Worm (Caenorhabditis elegans) whole organism, midembryonic: ENCODE measurements around the gene F19G12.3.
"Not testable (repeated sequence)": the region's sequence is repeated elsewhere in the genome, so short reads cannot be mapped to it uniquely, and the experiment has no call there.

Experiments
- T22C8.4 ChIP-seq: fragments of 200-800 bp; sonication (Bioruptor generic); IDR thresholded peaks from 2 replicates; pipeline ENCODE4 v1.3.6; 2022; ENCODE audit warnings: missing genetic modification characterization, missing compliant biosample characterization
- cog-1 ChIP-seq: sonication (generic microtip); optimal IDR thresholded peaks from 2 replicates; lab custom pipeline; 2016; ENCODE audit warnings: missing genetic modification characterization, missing compliant biosample characterization
- flt-1 ChIP-seq: fragments of 200-800 bp; sonication (Bioruptor generic); IDR thresholded peaks from 2 replicates; pipeline ENCODE4 v1.3.6; 2022; ENCODE audit warnings: missing genetic modification characterization, missing compliant biosample characterization
- klf-2 ChIP-seq: fragments of 200-800 bp; sonication (Bioruptor generic); conservative IDR thresholded peaks from 2 replicates; pipeline ENCODE4 v1.3.6; 2022; ENCODE audit warnings: missing genetic modification reagents, missing genetic modification characterization, missing compliant biosample characterization
- med-1 ChIP-seq: sonication (generic microtip); optimal IDR thresholded peaks from 2 replicates; lab custom pipeline; 2017; ENCODE audit warnings: missing genetic modification characterization, mild to moderate bottlenecking, missing compliant biosample characterization, antibody characterized with exemption, missing genetic modification reagents; ENCODE audit not compliant: insufficient read depth
- ref-1 ChIP-seq: fragments of 200-800 bp; sonication (Bioruptor generic); conservative IDR thresholded peaks from 2 replicates; pipeline ENCODE4 v1.3.6; 2022; ENCODE audit warnings: missing genetic modification reagents, missing genetic modification characterization, missing compliant biosample characterization
- tab-1 ChIP-seq: fragments of 200-800 bp; sonication (Bioruptor generic); IDR thresholded peaks from 2 replicates; pipeline ENCODE4 v1.3.6; 2022; ENCODE audit warnings: missing genetic modification characterization, missing compliant biosample characterization
- ztf-23 ChIP-seq: fragments of 200-800 bp; sonication (Bioruptor generic); IDR thresholded peaks from 2 replicates; pipeline ENCODE4 v1.3.6; 2022; ENCODE audit warnings: missing genetic modification reagents, missing genetic modification characterization, missing compliant biosample characterization
- ztf-29 ChIP-seq: fragments of 200-800 bp; sonication (Bioruptor generic); IDR thresholded peaks from 2 replicates; pipeline ENCODE4 v1.3.6; 2022; ENCODE audit warnings: missing genetic modification reagents, missing genetic modification characterization, missing compliant biosample characterization

The F19G12.3 gene

DNA sequence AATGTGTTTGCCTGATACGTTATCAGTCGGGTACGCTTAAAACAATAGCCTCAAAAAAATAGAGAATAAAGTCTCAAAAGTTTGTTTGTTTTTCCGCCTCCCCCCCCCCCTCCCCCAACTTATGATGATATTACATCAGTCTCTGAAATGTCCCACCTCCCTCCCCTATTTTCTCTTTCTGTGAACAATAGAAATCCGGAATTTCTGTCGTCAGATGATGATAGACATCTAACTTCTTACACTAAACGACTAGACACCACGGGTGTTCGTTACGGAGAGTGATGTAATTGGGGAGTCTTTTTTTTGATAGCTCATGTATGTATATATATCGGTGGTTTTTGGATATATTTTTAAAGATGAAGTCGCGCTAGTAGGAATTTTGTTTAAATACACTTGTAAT, 30.2 kb upstream of the F19G12.3 start:
- no peak for TF ChIP-seq ztf-23 (GFP tag; lab: Robert Waterston, UW)
- TF ChIP-seq tab-1 (GFP tag; lab: Robert Waterston, UW), result no peak
- TF ChIP-seq ztf-29 (GFP tag; lab: Robert Waterston, UW), result no peak
- TF ChIP-seq flt-1 (GFP tag; lab: Robert Waterston, UW), result no peak
- no peak for TF ChIP-seq cog-1 (tag; lab: Kevin White, UChicago)
- TF ChIP-seq ref-1 (GFP tag; lab: Robert Waterston, UW), result no peak
- TF ChIP-seq klf-2 (GFP tag; lab: Robert Waterston, UW), result no peak
- TF ChIP-seq T22C8.4 (GFP tag; lab: Robert Waterston, UW), result no peak
- no peak for TF ChIP-seq med-1 (GFP tag; lab: Kevin White, UChicago)

DNA sequence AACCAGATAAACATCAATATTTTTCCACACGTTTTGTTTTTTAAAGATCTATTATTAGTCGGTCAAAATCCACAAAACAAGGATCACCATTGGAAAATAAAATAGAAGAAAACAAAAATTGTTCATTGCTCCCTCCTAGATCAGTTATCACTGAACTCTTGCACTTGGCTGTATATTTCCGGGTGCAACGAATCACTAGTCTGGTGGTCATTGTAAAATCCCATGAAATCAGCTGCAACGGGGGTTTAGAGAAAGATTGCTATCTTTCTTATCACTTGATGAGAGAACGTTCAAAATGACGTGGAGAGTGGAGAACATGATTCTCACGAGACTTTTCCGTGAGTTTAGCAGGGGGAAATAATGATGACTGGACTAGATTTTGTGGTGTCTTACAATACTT, 28.8 kb upstream of the F19G12.3 start:
- TF ChIP-seq med-1 (GFP tag; lab: Kevin White, UChicago) (no peak), flt-1 (GFP tag; lab: Robert Waterston, UW) (no peak), cog-1 (tag; lab: Kevin White, UChicago) (no peak), ref-1 (GFP tag; lab: Robert Waterston, UW) (no peak), tab-1 (GFP tag; lab: Robert Waterston, UW) (no peak), klf-2 (GFP tag; lab: Robert Waterston, UW) (no peak), T22C8.4 (GFP tag; lab: Robert Waterston, UW) (no peak), ztf-23 (GFP tag; lab: Robert Waterston, UW) (no peak), ztf-29 (GFP tag; lab: Robert Waterston, UW) (no peak)

DNA sequence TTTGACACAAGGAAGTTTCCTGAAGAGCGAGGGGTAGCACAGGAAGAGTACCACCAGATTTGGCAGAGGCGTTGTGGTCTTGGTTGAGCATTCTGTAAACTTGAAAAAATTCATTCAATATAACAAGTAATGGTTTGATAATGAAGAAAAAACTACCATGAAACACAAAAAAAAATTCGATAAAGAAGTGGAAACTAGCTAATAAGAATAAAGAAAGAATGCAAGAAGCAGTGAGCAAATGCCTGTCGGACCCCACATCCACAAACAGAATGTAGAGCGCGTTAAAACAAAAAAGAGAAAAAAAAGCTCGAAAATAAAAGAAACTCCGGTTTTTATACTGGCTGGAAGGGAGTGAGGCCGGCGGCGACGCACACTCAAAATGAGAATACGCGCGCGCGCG, 27.1 kb upstream of the F19G12.3 start, which contains the start of gene H39E20.1:
H39E20.1 (minus strand) TSS at position 101 of the 400 bp plus-strand sequence.
- TF ChIP-seq ztf-23 (GFP tag; lab: Robert Waterston, UW) (no peak), ztf-29 (GFP tag; lab: Robert Waterston, UW) (no peak), T22C8.4 (GFP tag; lab: Robert Waterston, UW) (no peak), ref-1 (GFP tag; lab: Robert Waterston, UW) (no peak)

DNA sequence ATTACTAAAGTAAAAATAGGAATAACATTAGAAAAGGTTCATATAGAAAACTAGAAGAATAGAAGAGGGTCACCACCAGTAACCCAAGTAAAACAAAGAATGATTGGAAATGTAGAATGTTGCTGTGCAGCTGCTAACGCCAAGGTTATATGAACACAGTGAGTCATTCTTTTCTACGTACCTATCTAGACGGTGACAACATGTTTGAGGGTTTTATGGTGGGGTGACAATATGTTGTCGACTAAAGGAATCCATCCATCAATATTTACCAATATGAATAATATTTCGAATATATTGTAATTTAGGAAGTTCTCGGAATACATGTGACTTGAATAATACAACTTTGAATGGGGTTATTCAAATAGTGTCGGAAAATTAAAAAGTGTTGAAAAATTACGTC, 23.4 kb upstream of the F19G12.3 start, which contains the start of gene ZK402.5:
ZK402.5 (minus strand) TSS at position 101 of the 400 bp plus-strand sequence.
- TF ChIP-seq klf-2 (GFP tag; lab: Robert Waterston, UW) (no peak), ref-1 (GFP tag; lab: Robert Waterston, UW) (no peak)

DNA sequence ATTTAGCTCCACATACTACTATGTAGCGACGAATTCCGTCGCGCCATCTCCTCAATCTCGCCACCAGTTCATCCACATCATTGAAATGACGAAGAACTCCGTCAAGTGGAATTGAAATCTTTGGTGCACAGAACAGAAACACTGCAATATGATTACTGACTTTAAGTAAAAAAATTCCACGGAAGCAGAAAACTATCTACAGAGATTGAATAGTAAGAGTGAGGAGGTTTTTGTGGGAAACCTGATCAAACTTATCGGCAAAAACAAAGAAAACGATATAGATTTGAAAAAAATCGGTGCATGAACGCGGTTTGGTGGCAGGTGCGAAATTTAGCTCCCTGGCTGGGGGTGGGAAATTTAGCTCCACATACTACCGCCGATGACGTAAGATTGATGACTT, 21.2 kb upstream of the F19G12.3 start, which contains the start of gene ZK402.2:
ZK402.2 (plus strand) TSS at position 301 of the 400 bp plus-strand sequence.
- not testable (repeated sequence) for TF ChIP-seq cog-1 (tag; lab: Kevin White, UChicago); ztf-23 (GFP tag; lab: Robert Waterston, UW); flt-1 (GFP tag; lab: Robert Waterston, UW)

- not testable (repeated sequence) for TF ChIP-seq ref-1 (GFP tag; lab: Robert Waterston, UW); med-1 (GFP tag; lab: Kevin White, UChicago); klf-2 (GFP tag; lab: Robert Waterston, UW)
These were observed 20.6 kb upstream of the F19G12.3 start, which contains the start of gene ZK402.1 for ce11 chrX:1403971-1404370. Gene ZK402.1, plus strand, starts transcription at chrX:1404271.

- no peak for TF ChIP-seq ztf-29 (GFP tag; lab: Robert Waterston, UW)
These were observed 15.4 kb upstream of the F19G12.3 start for ce11 chrX:1409224-1409623.

DNA sequence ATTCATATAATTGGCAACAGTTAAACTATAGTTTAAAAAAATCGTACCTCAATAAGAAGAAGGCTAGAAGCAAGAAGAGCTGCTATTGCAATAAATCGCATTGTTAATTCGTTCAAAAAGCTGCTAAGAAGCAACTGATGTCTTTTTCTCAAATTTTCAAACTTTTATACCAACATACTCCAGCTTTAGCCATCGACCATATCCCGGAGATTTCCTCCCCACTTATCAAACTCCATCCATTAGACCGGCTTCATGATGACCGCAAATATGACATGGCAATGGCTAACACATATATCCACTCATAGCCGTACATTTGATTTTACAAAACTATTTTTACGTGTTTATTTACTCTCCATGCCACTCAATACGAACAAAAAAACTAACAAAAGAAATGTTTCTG, 14.1 kb upstream of the F19G12.3 start, which contains the start of gene abu-2:
abu-2 (minus strand) TSS at position 101 of the 400 bp plus-strand sequence.
- TF ChIP-seq med-1 (GFP tag; lab: Kevin White, UChicago), result no peak
- TF ChIP-seq ref-1 (GFP tag; lab: Robert Waterston, UW), result no peak
- no peak for TF ChIP-seq flt-1 (GFP tag; lab: Robert Waterston, UW)
- no peak for TF ChIP-seq ztf-29 (GFP tag; lab: Robert Waterston, UW)
- no peak for TF ChIP-seq tab-1 (GFP tag; lab: Robert Waterston, UW)
- no peak for TF ChIP-seq klf-2 (GFP tag; lab: Robert Waterston, UW)
- TF ChIP-seq T22C8.4 (GFP tag; lab: Robert Waterston, UW), result no peak
- TF ChIP-seq ztf-23 (GFP tag; lab: Robert Waterston, UW), result no peak
- no peak for TF ChIP-seq cog-1 (tag; lab: Kevin White, UChicago)

ce11 chrX:1412844-1413243, 11.8 kb upstream of the F19G12.3 start, which contains the start of gene srh-19:
Gene srh-19, plus strand, starts transcription at chrX:1413144.
- no peak for TF ChIP-seq tab-1 (GFP tag; lab: Robert Waterston, UW)
- no peak for TF ChIP-seq T22C8.4 (GFP tag; lab: Robert Waterston, UW)
- TF ChIP-seq ref-1 (GFP tag; lab: Robert Waterston, UW), result no peak
- TF ChIP-seq ztf-29 (GFP tag; lab: Robert Waterston, UW), result no peak
- no peak for TF ChIP-seq cog-1 (tag; lab: Kevin White, UChicago)
- no peak for TF ChIP-seq flt-1 (GFP tag; lab: Robert Waterston, UW)

- TF ChIP-seq flt-1 (GFP tag; lab: Robert Waterston, UW), result no peak
- no peak for TF ChIP-seq T22C8.4 (GFP tag; lab: Robert Waterston, UW)
- no peak for TF ChIP-seq med-1 (GFP tag; lab: Kevin White, UChicago)
- no peak for TF ChIP-seq tab-1 (GFP tag; lab: Robert Waterston, UW)
- TF ChIP-seq klf-2 (GFP tag; lab: Robert Waterston, UW), result no peak
- no peak for TF ChIP-seq ref-1 (GFP tag; lab: Robert Waterston, UW)
- no peak for TF ChIP-seq cog-1 (tag; lab: Kevin White, UChicago)
- no peak for TF ChIP-seq ztf-29 (GFP tag; lab: Robert Waterston, UW)
These were observed 7.7 kb upstream of the F19G12.3 start, which contains the start of the genes F19G12.4 and F19G12.8 for ce11 chrX:1416776-1417354. Gene F19G12.4, plus strand, starts transcription at chrX:1417304. Gene F19G12.8, plus strand, starts transcription at chrX:1417320.
